Worm (Caenorhabditis elegans) whole organism, L2 larva: ENCODE measurements around the gene nhr-186.

Experiments
- R02D3.7 ChIP-seq: fragments of 150-350 bp; optimal IDR thresholded peaks from 2 replicates; lab custom pipeline; 2014; ENCODE audit warnings: missing biosample characterization, missing genetic modification characterization
- ZK546.5 ChIP-seq: sonication (generic microtip); optimal IDR thresholded peaks from 2 replicates; lab custom pipeline; 2017; ENCODE audit warnings: missing biosample characterization, missing genetic modification characterization
- alr-1 ChIP-seq: fragments of 150-350 bp; optimal IDR thresholded peaks from 2 replicates; lab custom pipeline; 2014; ENCODE audit warnings: missing biosample characterization, missing genetic modification characterization
- lin-39 ChIP-seq: fragments of 150-350 bp; optimal IDR thresholded peaks from 2 replicates; lab custom pipeline; 2014; ENCODE audit warnings: missing biosample characterization, missing genetic modification reagents, missing genetic modification characterization
- mdl-1 ChIP-seq, 2 experiments: fragments of 150-350 bp in 1 of 2; sonication (generic microtip) in 1 of 2; optimal IDR thresholded peaks; 2 replicates each; lab custom pipeline; 2017; ENCODE audit warnings: missing biosample characterization in 2 of 2, missing genetic modification characterization in 2 of 2
- nhr-25 ChIP-seq: fragments of 150-350 bp; sonication (generic microtip); optimal IDR thresholded peaks from 3 replicates; lab custom pipeline; 2014; ENCODE audit warnings: missing biosample characterization, missing genetic modification characterization

DNA sequence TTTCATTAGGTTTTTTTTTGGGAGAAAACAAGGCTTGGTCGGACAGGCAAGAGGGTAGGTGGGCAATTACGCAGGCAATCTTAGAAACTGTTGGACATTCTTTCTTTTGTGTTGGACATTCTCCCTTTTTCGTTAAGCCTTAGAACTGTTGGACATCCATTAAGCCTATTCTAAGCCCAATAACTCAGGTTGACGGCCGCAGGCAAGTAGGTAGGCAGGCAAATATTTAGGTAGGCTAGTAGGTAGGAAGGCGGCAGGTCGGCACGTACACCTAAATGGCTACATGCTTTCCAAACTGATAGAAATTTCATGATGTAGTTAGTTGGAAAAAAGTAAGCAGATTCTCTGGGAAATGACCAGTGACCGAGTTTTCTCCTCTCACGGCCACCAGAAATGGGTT is 22.6 kb downstream of the nhr-186 start:
- TF ChIP-seq R02D3.7 (tag; lab: Kevin White, UChicago) = no peak
- TF ChIP-seq alr-1 (tag; lab: Kevin White, UChicago) = no peak
- no peak for TF ChIP-seq nhr-25 (tag; lab: Kevin White, UChicago)
- no peak for TF ChIP-seq mdl-1 (tag; optimal IDR thresholded peaks at IDR 0.05; lab: Kevin White, UChicago)
- no peak for TF ChIP-seq ZK546.5
- no peak for TF ChIP-seq lin-39
